Fruit fly (Drosophila melanogaster) whole organism, embryonic: ENCODE results near the gene CG4972.
A peak's percentile ranks its signal among the peaks of the same experiment; 100 is the strongest.

ENCODE experiments used
- BEAF-32 ChIP-seq: fragments of 200-800 bp; sonication (Bioruptor generic); optimal IDR thresholded peaks from 3 replicates; lab custom pipeline; 2017; ENCODE audit warnings: missing biosample characterization, missing genetic modification characterization, mild to moderate bottlenecking, moderate library complexity, missing genetic modification reagents
- CG10147 ChIP-seq: fragments of 200-800 bp; sonication (Bioruptor generic); optimal IDR thresholded peaks from 2 replicates; lab custom pipeline; 2019; ENCODE audit warnings: missing biosample characterization, mild to moderate bottlenecking, missing genetic modification characterization, moderate library complexity
- CG10267 ChIP-seq: fragments of 200-800 bp; sonication (Bioruptor generic); optimal IDR thresholded peaks from 2 replicates; lab custom pipeline; 2018; ENCODE audit warnings: missing biosample characterization, mild to moderate bottlenecking, missing genetic modification characterization, moderate library complexity
- CG12299 ChIP-seq: fragments of 200-800 bp; sonication (Bioruptor generic); optimal IDR thresholded peaks from 2 replicates; lab custom pipeline; 2018; ENCODE audit warnings: missing biosample characterization, mild to moderate bottlenecking, missing genetic modification characterization
- CG13287 ChIP-seq: fragments of 200-800 bp; sonication (Bioruptor generic); IDR thresholded peaks from 2 replicates; pipeline ENCODE4 v1.3.6; 2022; ENCODE audit warnings: missing biosample characterization, missing genetic modification characterization; ENCODE audit not compliant: partially characterized antibody
- CG14710 ChIP-seq: fragments of 200-800 bp; sonication (Bioruptor generic); optimal IDR thresholded peaks from 3 replicates; lab custom pipeline; 2019; ENCODE audit warnings: missing biosample characterization, mild to moderate bottlenecking, missing genetic modification characterization, moderate library complexity
- CG15269 ChIP-seq: fragments of 200-800 bp; sonication (Bioruptor generic); optimal IDR thresholded peaks from 2 replicates; lab custom pipeline; 2018; ENCODE audit warnings: missing biosample characterization, mild to moderate bottlenecking, missing genetic modification characterization, moderate library complexity
- CG1603 ChIP-seq: fragments of 200-800 bp; sonication (Bioruptor generic); optimal IDR thresholded peaks from 2 replicates; lab custom pipeline; 2019; ENCODE audit warnings: missing biosample characterization, mild to moderate bottlenecking, missing genetic modification characterization, moderate library complexity
- CG17829 ChIP-seq: fragments of 200-800 bp; optimal IDR thresholded peaks from 2 replicates; lab custom pipeline; 2019; ENCODE audit warnings: missing biosample characterization, mild to moderate bottlenecking, missing genetic modification characterization, moderate library complexity
- CG18764 ChIP-seq: fragments of 200-800 bp; sonication (Bioruptor generic); optimal IDR thresholded peaks from 3 replicates; lab custom pipeline; 2016; ENCODE audit warnings: missing biosample characterization, missing genetic modification characterization
- CG2116 ChIP-seq: fragments of 200-800 bp; sonication (Bioruptor generic); optimal IDR thresholded peaks from 3 replicates; lab custom pipeline; 2018; ENCODE audit warnings: missing biosample characterization, mild to moderate bottlenecking, missing genetic modification characterization
- CG2120 ChIP-seq: fragments of 200-800 bp; sonication (Bioruptor generic); optimal IDR thresholded peaks from 3 replicates; lab custom pipeline; 2016; ENCODE audit warnings: missing biosample characterization, missing genetic modification characterization
- CG30403 ChIP-seq: fragments of 200-800 bp; sonication (Bioruptor generic); optimal IDR thresholded peaks from 3 replicates; lab custom pipeline; 2016; ENCODE audit warnings: missing biosample characterization, missing genetic modification characterization
- CG31224 ChIP-seq: fragments of 200-800 bp; sonication (Bioruptor generic); IDR thresholded peaks from 2 replicates; pipeline ENCODE4 v1.3.6; 2022; ENCODE audit warnings: missing biosample characterization, missing genetic modification characterization
- CG31365 ChIP-seq: fragments of 200-800 bp; sonication (Bioruptor generic); optimal IDR thresholded peaks from 2 replicates; lab custom pipeline; 2018; ENCODE audit warnings: missing biosample characterization, mild to moderate bottlenecking, missing genetic modification characterization
- CG32767 ChIP-seq: fragments of 200-800 bp; sonication (Bioruptor generic); IDR thresholded peaks from 2 replicates; pipeline ENCODE4 v1.3.6; 2022; ENCODE audit warnings: missing biosample characterization, missing genetic modification characterization
- CG33213 ChIP-seq: fragments of 200-800 bp; sonication (Bioruptor generic); optimal IDR thresholded peaks from 3 replicates; lab custom pipeline; 2016; ENCODE audit warnings: missing biosample characterization, missing genetic modification characterization
- CG33557 ChIP-seq: fragments of 200-800 bp; sonication (Bioruptor generic); optimal IDR thresholded peaks from 2 replicates; lab custom pipeline; 2019; ENCODE audit warnings: missing biosample characterization, mild to moderate bottlenecking, missing genetic modification characterization, moderate library complexity
- CG3995 ChIP-seq: fragments of 200-800 bp; sonication (Bioruptor generic); optimal IDR thresholded peaks from 3 replicates; lab custom pipeline; 2016; ENCODE audit warnings: missing biosample characterization, missing genetic modification characterization
- CG4617 ChIP-seq: fragments of 200-800 bp; sonication (Bioruptor generic); optimal IDR thresholded peaks from 3 replicates; lab custom pipeline; 2016; ENCODE audit warnings: missing biosample characterization, missing genetic modification characterization, borderline replicate concordance
- CG6254 ChIP-seq: fragments of 200-800 bp; sonication (Bioruptor generic); optimal IDR thresholded peaks from 3 replicates; lab custom pipeline; 2017; ENCODE audit warnings: mild to moderate bottlenecking, missing biosample characterization, missing genetic modification reagents, missing genetic modification characterization
- CG7963 ChIP-seq: fragments of 200-800 bp; sonication (Bioruptor generic); IDR thresholded peaks from 3 replicates; pipeline ENCODE4 v1.3.6; 2022; ENCODE audit warnings: missing biosample characterization, missing genetic modification characterization; ENCODE audit not compliant: partially characterized antibody
- CG8765 ChIP-seq: fragments of 200-800 bp; sonication (Bioruptor generic); IDR thresholded peaks from 2 replicates; pipeline ENCODE4 v1.3.6; 2022; ENCODE audit warnings: missing biosample characterization, missing genetic modification characterization
- CG9609 ChIP-seq: fragments of 200-800 bp; sonication (Bioruptor generic); optimal IDR thresholded peaks from 3 replicates; lab custom pipeline; 2016; ENCODE audit warnings: missing biosample characterization, missing genetic modification characterization
- Chrac-16 ChIP-seq: fragments of 200-800 bp; sonication (Bioruptor generic); optimal IDR thresholded peaks from 3 replicates; lab custom pipeline; 2016; ENCODE audit warnings: missing biosample characterization, missing genetic modification characterization
- D ChIP-seq, 2 experiments: fragments of 200-800 bp in 1 of 2; fragments of >200 bp in 1 of 2; sonication (Bioruptor generic) in 1 of 2; optimal IDR thresholded peaks; 2 replicates in 1 of 2; 3 replicates in 1 of 2; lab custom pipeline; 2017; ENCODE audit warnings: mild to moderate bottlenecking in 1 of 2, missing biosample characterization in 1 of 2, missing genetic modification characterization in 1 of 2, missing genetic modification reagents in 1 of 2
- Dp ChIP-seq: fragments of 200-800 bp; sonication (Bioruptor generic); optimal IDR thresholded peaks from 2 replicates; lab custom pipeline; 2018; ENCODE audit warnings: missing biosample characterization, mild to moderate bottlenecking, missing genetic modification characterization, moderate library complexity
- Drgx ChIP-seq: fragments of 200-800 bp; sonication (Bioruptor generic); IDR thresholded peaks from 2 replicates; pipeline ENCODE4 v1.3.6; 2022; ENCODE audit warnings: missing biosample characterization, missing genetic modification characterization
- E2f1 ChIP-seq: fragments of 200-800 bp; sonication (Bioruptor generic); IDR thresholded peaks from 2 replicates; pipeline ENCODE4 v1.3.6; 2022; ENCODE audit warnings: missing biosample characterization, missing genetic modification characterization
- Eip74EF ChIP-seq, 2 experiments: fragments of 200-800 bp in 1 of 2; fragments of >200 bp in 1 of 2; sonication (Bioruptor generic) in 1 of 2; optimal IDR thresholded peaks; 2 replicates each; lab custom pipeline; 2017 to 2019; ENCODE audit warnings: missing biosample characterization in 2 of 2, missing genetic modification characterization in 2 of 2, mild to moderate bottlenecking in 1 of 2, moderate library complexity in 1 of 2
- H2.0 ChIP-seq: fragments of 200-800 bp; sonication (Bioruptor generic); IDR thresholded peaks from 2 replicates; pipeline ENCODE4 v1.3.6; 2022; ENCODE audit warnings: missing biosample characterization, missing genetic modification characterization
- Hr3 ChIP-seq: fragments of 200-800 bp; sonication (Bioruptor generic); optimal IDR thresholded peaks from 3 replicates; lab custom pipeline; 2016; ENCODE audit warnings: missing biosample characterization, missing genetic modification characterization
- Med ChIP-seq: fragments of 200-800 bp; sonication (Bioruptor generic); peaks from one replicate; lab custom pipeline; 2016; ENCODE audit warnings: missing biosample characterization, missing genetic modification characterization, mild to moderate bottlenecking, inconsistent platforms, moderate library complexity
- Scr ChIP-seq: fragments of 200-800 bp; sonication (Bioruptor generic); IDR thresholded peaks from 2 replicates; pipeline ENCODE4 v1.3.6; 2022; ENCODE audit warnings: missing biosample characterization, missing genetic modification characterization; ENCODE audit not compliant: partially characterized antibody
- Sry-δ ChIP-seq: fragments of 200-800 bp; sonication (Bioruptor generic); optimal IDR thresholded peaks from 2 replicates; lab custom pipeline; 2016; ENCODE audit warnings: missing biosample characterization, missing genetic modification characterization
- Stat92E ChIP-seq, 3 experiments: fragments of >200 bp in 2 of 3; fragments of 200-800 bp in 1 of 3; sonication (Bioruptor generic) in 1 of 3; optimal IDR thresholded peaks; 2 replicates each; lab custom pipeline; 2017 to 2019; ENCODE audit warnings: missing biosample characterization in 3 of 3, missing genetic modification characterization in 3 of 3, mild to moderate bottlenecking in 1 of 3, moderate library complexity in 1 of 3
- esg ChIP-seq: fragments of 200-800 bp; sonication (Bioruptor generic); conservative IDR thresholded peaks from 2 replicates; pipeline ENCODE4 v1.3.6; 2022; ENCODE audit warnings: missing biosample characterization, missing genetic modification characterization
- kay ChIP-seq: fragments of 200-800 bp; sonication (Bioruptor generic); optimal IDR thresholded peaks from 2 replicates; lab custom pipeline; 2016; ENCODE audit warnings: missing biosample characterization, missing genetic modification characterization
- luna ChIP-seq: fragments of 200-800 bp; sonication (Bioruptor generic); optimal IDR thresholded peaks from 2 replicates; lab custom pipeline; 2016; ENCODE audit warnings: missing biosample characterization, missing genetic modification characterization
- oc ChIP-seq: fragments of 200-800 bp; sonication (Bioruptor generic); optimal IDR thresholded peaks from 2 replicates; lab custom pipeline; 2018; ENCODE audit warnings: missing biosample characterization, mild to moderate bottlenecking, missing genetic modification characterization, moderate library complexity
- odd ChIP-seq: fragments of 200-800 bp; sonication (Bioruptor generic); optimal IDR thresholded peaks from 2 replicates; lab custom pipeline; 2017; ENCODE audit warnings: missing biosample characterization, mild to moderate bottlenecking, missing genetic modification characterization
- pzg ChIP-seq: fragments of 200-800 bp; sonication (Bioruptor generic); optimal IDR thresholded peaks from 3 replicates; lab custom pipeline; 2018; ENCODE audit warnings: missing biosample characterization, mild to moderate bottlenecking, missing genetic modification characterization, moderate library complexity
- row ChIP-seq: fragments of 200-800 bp; sonication (Bioruptor generic); IDR thresholded peaks from 3 replicates; pipeline ENCODE4 v1.3.6; 2022; ENCODE audit warnings: missing biosample characterization, missing genetic modification characterization
- run ChIP-seq: fragments of 200-800 bp; sonication (Bioruptor generic); optimal IDR thresholded peaks from 3 replicates; lab custom pipeline; 2018; ENCODE audit warnings: missing biosample characterization, mild to moderate bottlenecking, missing genetic modification characterization
- stwl ChIP-seq: fragments of 200-800 bp; sonication (Bioruptor generic); optimal IDR thresholded peaks from 3 replicates; lab custom pipeline; 2018; ENCODE audit warnings: missing biosample characterization, mild to moderate bottlenecking, missing genetic modification characterization, moderate library complexity
- sug ChIP-seq: fragments of 200-800 bp; optimal IDR thresholded peaks from 2 replicates; lab custom pipeline; 2019; ENCODE audit warnings: missing biosample characterization, mild to moderate bottlenecking, missing genetic modification characterization, moderate library complexity
- usp ChIP-seq: fragments of >200 bp; optimal IDR thresholded peaks from 2 replicates; lab custom pipeline; 2017; ENCODE audit warnings: missing biosample characterization, missing genetic modification characterization

Gene CG4972

dm6 chr2L:10333091-10333991 lies 18.7 kb downstream of the CG4972 start, which contains the start of gene GATAd (continued):
- peak; percentile 27 for TF ChIP-seq CG30403
- no peak for TF ChIP-seq luna
- TF ChIP-seq Dp: peak; percentile 33
- TF ChIP-seq CG7963 (GFP tag; lab: Robert Waterston, UW): 0 out of 3 replicates have a peak, but pooled peaks have one; percentile 13
- peak; percentile 94 for TF ChIP-seq CG1603
- peak; percentile 24 for TF ChIP-seq sug (tag; lab: Kevin White, UChicago)
- peak; percentile 28 for TF ChIP-seq CG12299 (tag; lab: Kevin White, UChicago)
- peak; percentile 63; the same call in 2 of the 3 replicates for TF ChIP-seq row (GFP tag; lab: Robert Waterston, UW)
- no peak for TF ChIP-seq oc (tag; lab: Kevin White, UChicago)
- no peak for TF ChIP-seq H2.0 (GFP tag; lab: Robert Waterston, UW)
- no peak for TF ChIP-seq CG8765 (GFP tag; lab: Robert Waterston, UW)
- peak; percentile 33 for TF ChIP-seq CG10267
- TF ChIP-seq D (optimal IDR thresholded peaks at IDR 0.05; lab: Kevin White, UChicago): no peak
- TF ChIP-seq D (GFP tag; optimal IDR thresholded peaks at IDR 0.05; lab: Kevin White, UChicago): no peak
- TF ChIP-seq usp: no peak
- TF ChIP-seq CG31365 (tag; lab: Kevin White, UChicago): no peak
- peak in 1 of 3 experiments; percentile 44 for TF ChIP-seq Stat92E (GFP tag; optimal IDR thresholded peaks at IDR 0.05; lab: Kevin White, UChicago)
- no peak for TF ChIP-seq CG18764 (GFP tag; lab: Kevin White, UChicago)
- no peak for TF ChIP-seq Drgx (GFP tag; lab: Robert Waterston, UW)
- TF ChIP-seq CG6254 (GFP tag; lab: Kevin White, UChicago): no peak
- no peak for TF ChIP-seq odd (GFP tag; lab: Kevin White, UChicago)
- peak; percentile 77 for TF ChIP-seq CG4617 (GFP tag; lab: Kevin White, UChicago)
- TF ChIP-seq Med (GFP tag; lab: Kevin White, UChicago): peak; percentile 60
- TF ChIP-seq E2f1 (GFP tag; lab: Robert Waterston, UW): no peak
- peak; percentile 46 for TF ChIP-seq CG14710 (tag; lab: Kevin White, UChicago)
- no peak for TF ChIP-seq Chrac-16
- TF ChIP-seq stwl (tag; lab: Kevin White, UChicago): peak; percentile 34
- peak; percentile 87 for TF ChIP-seq kay (GFP tag; lab: Kevin White, UChicago)
- TF ChIP-seq Eip74EF (GFP tag; optimal IDR thresholded peaks at IDR 0.05; lab: Kevin White, UChicago): peak in 1 of 2 experiments; percentile 19
- TF ChIP-seq CG33213 (GFP tag; lab: Kevin White, UChicago): no peak
- TF ChIP-seq CG3995: peak; percentile 79
- no peak for TF ChIP-seq run (tag; lab: Kevin White, UChicago)
- peak; percentile 6 for TF ChIP-seq CG10147 (GFP tag; lab: Kevin White, UChicago)
- TF ChIP-seq CG31224 (GFP tag; lab: Robert Waterston, UW): no peak
- TF ChIP-seq CG2120 (GFP tag; lab: Kevin White, UChicago): peak; percentile 9
- peak; percentile 37 for TF ChIP-seq Scr (GFP tag; lab: Robert Waterston, UW)
- no peak for TF ChIP-seq CG9609 (GFP tag; lab: Kevin White, UChicago)
- peak; percentile 43 for TF ChIP-seq CG17829 (tag; lab: Kevin White, UChicago)
- TF ChIP-seq Hr3 (GFP tag; lab: Kevin White, UChicago): peak; percentile 12
- TF ChIP-seq BEAF-32 (GFP tag; lab: Kevin White, UChicago): peak; percentile 45
- TF ChIP-seq CG13287 (GFP tag; lab: Robert Waterston, UW): peak; percentile 47; the same call in 1 of the 2 replicates
- TF ChIP-seq esg: no peak
- TF ChIP-seq pzg (GFP tag; lab: Kevin White, UChicago): peak; percentile 62
- TF ChIP-seq CG33557 (GFP tag; lab: Kevin White, UChicago): peak; percentile 12
- TF ChIP-seq CG15269 (tag; lab: Kevin White, UChicago): peak; percentile 0
- peak; percentile 25 for TF ChIP-seq CG2116 (GFP tag; lab: Kevin White, UChicago)
- TF ChIP-seq Sry-δ (GFP tag; lab: Kevin White, UChicago): peak; percentile 31
- TF ChIP-seq CG32767 (GFP tag; lab: Robert Waterston, UW): no peak
